Fruit fly (Drosophila melanogaster): Measurements from ENCODE around the gene sd.

sd gene

DNA sequence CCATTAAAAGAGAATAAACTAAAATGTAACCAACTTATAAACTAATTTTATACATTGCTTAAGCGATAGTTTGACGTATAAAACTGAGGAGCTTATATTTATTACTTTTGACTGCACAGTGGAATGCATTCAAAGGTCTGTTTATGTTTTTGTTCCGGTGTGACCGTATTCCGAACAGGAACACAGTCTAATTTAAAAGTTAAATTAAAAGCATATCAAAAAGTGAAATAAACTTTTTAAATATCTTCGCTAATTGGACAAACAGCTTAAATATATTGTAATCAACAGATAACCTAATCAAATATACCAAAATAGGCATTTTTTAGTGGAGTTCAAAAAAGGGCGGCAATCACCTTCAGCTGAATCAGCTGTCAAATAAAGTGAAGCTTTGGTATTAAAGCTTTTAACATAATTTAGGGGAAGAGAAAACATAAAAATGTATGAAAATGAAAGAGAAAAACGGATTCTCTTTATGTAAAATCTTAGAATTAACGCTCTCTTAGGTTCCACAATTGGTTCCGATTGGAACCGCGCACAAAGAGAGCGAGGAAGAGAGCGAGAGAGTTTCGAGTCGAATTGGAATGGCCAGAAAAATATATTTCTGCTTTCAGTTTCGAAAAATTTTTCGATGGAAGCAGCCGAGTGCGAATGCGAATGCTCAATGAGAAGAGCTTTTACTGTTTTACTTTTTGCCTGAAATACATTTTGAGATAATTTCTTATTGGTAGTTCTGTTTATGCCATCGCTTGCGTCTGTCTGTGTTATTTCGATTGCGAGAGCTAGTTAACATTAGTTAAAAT is at the start of gene sd, which contains the start of gene PGRP-LE:
sd (plus strand) TSS at position 607 of the 800 bp plus-strand sequence.
PGRP-LE (minus strand) TSS at position 117 of the 800 bp plus-strand sequence.
- TF ChIP-seq phol (tag; optimal IDR thresholded peaks at IDR 0.05) (no peak), CG2120 (GFP tag; optimal IDR thresholded peaks at IDR 0.05) (peak; percentile 16), Med (GFP tag) (peak; percentile 69), CG9437 (GFP tag; optimal IDR thresholded peaks at IDR 0.05) (no peak), Blimp-1 (GFP tag; optimal IDR thresholded peaks at IDR 0.05) (peak; percentile 30), CG11398 (GFP tag; optimal IDR thresholded peaks at IDR 0.05) (no peak), CG3163 (GFP tag; optimal IDR thresholded peaks at IDR 0.05) (peak; percentile 98), CG5245 (GFP tag; optimal IDR thresholded peaks at IDR 0.05) (no peak), amos (GFP tag; IDR thresholded peaks at IDR 0.05; ENCODE audit: partially characterized antibody) (peak; percentile 21; the same call in 1 of the 2 replicates), CG15479 (GFP tag; optimal IDR thresholded peaks at IDR 0.05) (no peak), CG8281 (tag; optimal IDR thresholded peaks at IDR 0.05) (no peak), Trl (optimal IDR thresholded peaks at IDR 0.05) (peak; percentile 93 to 98), Trl (GFP tag; optimal IDR thresholded peaks at IDR 0.05) (no peak), lola (GFP tag; optimal IDR thresholded peaks at IDR 0.05) (peak in 1 of 3 experiments; percentile 16), CG10147 (GFP tag; optimal IDR thresholded peaks at IDR 0.05) (peak; percentile 8), p53 (GFP tag; optimal IDR thresholded peaks at IDR 0.05) (no peak), z (GFP tag; IDR thresholded peaks at IDR 0.05) (peak; percentile 77), insv (GFP tag; optimal IDR thresholded peaks at IDR 0.05) (peak; percentile 48 to 92), Deaf1 (tag; optimal IDR thresholded peaks at IDR 0.05) (peak; percentile 64), CG7271 (tag; optimal IDR thresholded peaks at IDR 0.05) (no peak), CG1603 (tag; optimal IDR thresholded peaks at IDR 0.05) (peak; percentile 18), sc (optimal IDR thresholded peaks at IDR 0.05) (no peak), sc (GFP tag; optimal IDR thresholded peaks at IDR 0.05) (no peak), lilli (GFP tag; optimal IDR thresholded peaks at IDR 0.05) (peak; percentile 2), CG7372 (GFP tag; IDR thresholded peaks at IDR 0.05) (no peak), cg (GFP tag; optimal IDR thresholded peaks at IDR 0.05) (peak; percentile 54), CG13424 (tag; optimal IDR thresholded peaks at IDR 0.05) (peak; percentile 2), Atf6 (GFP tag; IDR thresholded peaks at IDR 0.05) (peak; percentile 7; the same call in 1 of the 2 replicates), stwl (tag; optimal IDR thresholded peaks at IDR 0.05) (no peak), pzg (GFP tag; optimal IDR thresholded peaks at IDR 0.05) (peak; percentile 16), fd64A (GFP tag; optimal IDR thresholded peaks at IDR 0.05) (no peak), Hr3 (GFP tag; optimal IDR thresholded peaks at IDR 0.05) (no peak), BEAF-32 (GFP tag; optimal IDR thresholded peaks at IDR 0.05) (peak; percentile 34), ranshi (GFP tag; IDR thresholded peaks at IDR 0.05) (no peak), CG13775 (GFP tag; optimal IDR thresholded peaks at IDR 0.05) (no peak), lmd (GFP tag; IDR thresholded peaks at IDR 0.05) (no peak), CG8290 (GFP tag; optimal IDR thresholded peaks at IDR 0.05) (no peak), CG8290 (tag; optimal IDR thresholded peaks at IDR 0.05) (no peak), crc (GFP tag; optimal IDR thresholded peaks at IDR 0.05) (no peak), ci (GFP tag; IDR thresholded peaks at IDR 0.05) (peak; percentile 23; the same call in 1 of the 3 replicates), Jarid2 (GFP tag; optimal IDR thresholded peaks at IDR 0.05) (peak; percentile 78), CG4707 (GFP tag; optimal IDR thresholded peaks at IDR 0.05) (peak; percentile 70), mam (GFP tag; optimal IDR thresholded peaks at IDR 0.05) (peak; percentile 8), abd-A (tag; optimal IDR thresholded peaks at IDR 0.05) (peak; percentile 66), chinmo (GFP tag; IDR thresholded peaks at IDR 0.05; ENCODE audit: partially characterized antibody) (peak; percentile 72; the same call in 2 of the 4 replicates), sd (tag; optimal IDR thresholded peaks at IDR 0.05) (peak; percentile 48), MBD-R2 (GFP tag; IDR thresholded peaks at IDR 0.05) (no peak), CG15514 (GFP tag; optimal IDR thresholded peaks at IDR 0.05) (peak; percentile 83), sens (GFP tag) (peak; percentile 78)
